Worm (Caenorhabditis elegans) whole organism, early embryonic: ENCODE measurements around the gene Y76A2B.4.

Experiments used
- B0310.2 ChIP-seq: sonication (generic microtip); optimal IDR thresholded peaks from 2 replicates; lab custom pipeline; 2016; ENCODE audit warnings: mild to moderate bottlenecking, missing genetic modification characterization, missing compliant biosample characterization
- F13C5.2 ChIP-seq: sonication (generic microtip); optimal IDR thresholded peaks from 2 replicates; lab custom pipeline; 2017; ENCODE audit warnings: mild to moderate bottlenecking, missing genetic modification characterization, inconsistent platforms, missing compliant biosample characterization
- aly-1 ChIP-seq: sonication (generic microtip); optimal IDR thresholded peaks from 2 replicates; lab custom pipeline; 2016; ENCODE audit warnings: missing genetic modification characterization, missing compliant biosample characterization
- ama-1 ChIP-seq: fragments of 150-350 bp; optimal IDR thresholded peaks from 2 replicates; lab custom pipeline; 2014
- ceh-13 ChIP-seq: fragments of 200-800 bp; sonication (Bioruptor generic); optimal IDR thresholded peaks from 2 replicates; lab custom pipeline; 2018; ENCODE audit warnings: mild to moderate bottlenecking, missing genetic modification characterization, missing compliant biosample characterization
- ets-7 ChIP-seq: sonication (generic microtip); optimal IDR thresholded peaks from 2 replicates; lab custom pipeline; 2016; ENCODE audit warnings: missing genotype, missing genetic modification characterization, missing compliant biosample characterization
- flt-1 ChIP-seq: fragments of 200-800 bp; sonication (Bioruptor generic); IDR thresholded peaks from 2 replicates; pipeline ENCODE4 v1.3.6; 2022; ENCODE audit warnings: missing genetic modification characterization, missing compliant biosample characterization
- hnd-1 ChIP-seq: sonication (generic microtip); optimal IDR thresholded peaks from 2 replicates; lab custom pipeline; 2016; ENCODE audit warnings: missing genetic modification characterization, missing compliant biosample characterization

- no peak for TF ChIP-seq F13C5.2 (tag; lab: Kevin White, UChicago)
- TF ChIP-seq aly-1, result no peak
- no peak for TF ChIP-seq ama-1
- TF ChIP-seq ceh-13 (GFP tag; lab: Kevin White, UChicago), result no peak
- TF ChIP-seq flt-1 (GFP tag; lab: Robert Waterston, UW), result no peak
- no peak for TF ChIP-seq hnd-1 (tag; lab: Kevin White, UChicago)
- no peak for TF ChIP-seq B0310.2 (tag; lab: Kevin White, UChicago)
- TF ChIP-seq ets-7 (tag; lab: Kevin White, UChicago), result no peak
Observed at ce11 chrIII:13524021-13524420, 22.6 kb downstream of the Y76A2B.4 start, which contains the start of gene pod-1.
